Worm (Caenorhabditis elegans) whole organism, midembryonic: Measurements from ENCODE around the gene R02F2.6.

ENCODE experiments used
- flt-1 ChIP-seq: fragments of 200-800 bp; sonication (Bioruptor generic); IDR thresholded peaks from 2 replicates; pipeline ENCODE4 v1.3.6; 2022; ENCODE audit warnings: missing genetic modification characterization, missing compliant biosample characterization
- ztf-29 ChIP-seq: fragments of 200-800 bp; sonication (Bioruptor generic); IDR thresholded peaks from 2 replicates; pipeline ENCODE4 v1.3.6; 2022; ENCODE audit warnings: missing genetic modification reagents, missing genetic modification characterization, missing compliant biosample characterization

ce11 chrIII:5449762-5450308 is 28.9 kb downstream of the R02F2.6 start, which contains the start of gene F48E8.8:
- TF ChIP-seq ztf-29 (GFP tag; lab: Robert Waterston, UW) (no peak), flt-1 (GFP tag; lab: Robert Waterston, UW) (no peak)
